Fruit fly (Drosophila melanogaster) whole organism, embryonic: ENCODE results near the gene Fmr1.

Experiments used
- CG1529 ChIP-seq: fragments of 200-800 bp; sonication (Bioruptor generic); optimal IDR thresholded peaks from 3 replicates; lab custom pipeline; 2018; ENCODE audit warnings: missing biosample characterization, missing genetic modification characterization
- CG5245 ChIP-seq: fragments of 200-800 bp; sonication (Bioruptor generic); optimal IDR thresholded peaks from 3 replicates; lab custom pipeline; 2016; ENCODE audit warnings: missing biosample characterization, missing genetic modification characterization
- D19B ChIP-seq: fragments of 200-800 bp; sonication (Bioruptor generic); optimal IDR thresholded peaks from 2 replicates; lab custom pipeline; 2017; ENCODE audit warnings: missing biosample characterization, mild to moderate bottlenecking, missing genetic modification characterization
- Dfd ChIP-seq, 2 experiments: fragments of >200 bp; optimal IDR thresholded peaks; 2 replicates each; lab custom pipeline; 2017; ENCODE audit warnings: missing biosample characterization in 2 of 2, missing genetic modification characterization in 2 of 2
- Taf1 ChIP-seq: fragments of 200-800 bp; sonication (Bioruptor generic); IDR thresholded peaks from 2 replicates; pipeline ENCODE4 v1.3.6; 2022; ENCODE audit warnings: missing biosample characterization, missing genetic modification characterization
- Xbp1 ChIP-seq: fragments of 200-800 bp; sonication (Bioruptor generic); optimal IDR thresholded peaks from 3 replicates; lab custom pipeline; 2016; ENCODE audit warnings: missing biosample characterization, mild to moderate bottlenecking, missing genetic modification characterization
- ci ChIP-seq: fragments of 200-800 bp; sonication (Bioruptor generic); IDR thresholded peaks from 3 replicates; pipeline ENCODE4 v1.3.6; 2022; ENCODE audit warnings: missing biosample characterization, missing genetic modification characterization
- pum ChIP-seq: fragments of 200-800 bp; sonication (Bioruptor generic); optimal IDR thresholded peaks from 2 replicates; lab custom pipeline; 2016; ENCODE audit warnings: missing biosample characterization, missing genetic modification characterization
- zfh1 ChIP-seq: fragments of 200-800 bp; sonication (Bioruptor generic); IDR thresholded peaks from 3 replicates; pipeline ENCODE4 v1.3.6; 2022; ENCODE audit warnings: missing biosample characterization, missing genetic modification characterization

DNA sequence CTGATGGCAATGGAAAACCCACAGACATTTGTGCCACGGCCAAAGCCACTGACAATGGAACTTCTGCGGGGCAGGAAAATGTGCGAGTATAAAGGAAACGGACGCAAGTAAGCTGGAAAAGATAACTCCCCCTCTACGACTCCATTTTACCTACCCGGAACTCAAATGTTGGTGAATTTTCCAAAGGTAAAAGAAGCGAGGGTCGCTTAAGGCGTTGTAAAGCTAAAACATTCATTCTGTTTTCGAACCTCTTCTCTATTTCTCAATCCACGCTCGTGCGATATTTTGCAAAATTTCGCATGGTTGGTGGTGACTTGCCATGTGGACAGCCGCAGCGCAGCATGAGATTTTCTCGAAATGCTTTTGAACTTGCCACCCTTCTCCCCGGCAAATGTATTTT lies 53.3 kb downstream of the Fmr1 start:
- TF ChIP-seq zfh1 (GFP tag; lab: Robert Waterston, UW) = no peak
- TF ChIP-seq Xbp1 = no peak
- no peak for TF ChIP-seq Taf1 (GFP tag; lab: Robert Waterston, UW)
- no peak for TF ChIP-seq D19B
- no peak for TF ChIP-seq ci (GFP tag; lab: Robert Waterston, UW)
- TF ChIP-seq pum (GFP tag; lab: Kevin White, UChicago) = no peak
- no peak for TF ChIP-seq CG1529
- no peak for TF ChIP-seq CG5245 (GFP tag; lab: Kevin White, UChicago)
- TF ChIP-seq Dfd (GFP tag; optimal IDR thresholded peaks at IDR 0.05; lab: Kevin White, UChicago) = no peak
